Worm (Caenorhabditis elegans): ENCODE data around the gene tbh-1.

The tbh-1 gene

DNA sequence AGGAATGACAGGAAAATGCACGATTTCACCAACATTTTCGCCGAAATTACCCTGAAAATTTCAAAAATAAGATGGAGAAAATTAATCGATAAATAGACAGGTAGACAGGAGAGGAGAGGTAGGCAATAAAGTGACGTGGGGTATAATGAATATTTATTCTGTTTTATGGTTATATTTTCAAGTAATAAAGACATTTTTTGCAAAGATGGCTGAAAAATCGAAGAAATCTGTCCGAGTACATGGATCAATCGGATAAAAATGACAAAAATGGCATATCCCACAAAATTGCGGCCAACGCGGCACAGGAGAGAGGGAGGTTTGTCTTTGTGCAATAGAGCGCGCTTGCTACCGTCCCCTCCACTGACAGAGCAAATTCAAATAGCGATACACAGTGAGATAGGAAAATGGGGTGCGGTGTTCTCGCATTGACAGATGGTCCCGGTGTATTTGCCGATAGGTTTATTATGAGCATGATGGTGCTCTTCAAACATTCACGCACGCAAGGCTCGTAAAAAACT, 3.2 kb upstream of the tbh-1 start, which contains the start of gene zipt-7.2:
TSS of gene zipt-7.2 (minus strand) at position 51 of the 518 bp plus-strand sequence.
- TF ChIP-seq unc-62 (GFP tag; optimal IDR thresholded peaks at IDR 0.05), result no peak

DNA sequence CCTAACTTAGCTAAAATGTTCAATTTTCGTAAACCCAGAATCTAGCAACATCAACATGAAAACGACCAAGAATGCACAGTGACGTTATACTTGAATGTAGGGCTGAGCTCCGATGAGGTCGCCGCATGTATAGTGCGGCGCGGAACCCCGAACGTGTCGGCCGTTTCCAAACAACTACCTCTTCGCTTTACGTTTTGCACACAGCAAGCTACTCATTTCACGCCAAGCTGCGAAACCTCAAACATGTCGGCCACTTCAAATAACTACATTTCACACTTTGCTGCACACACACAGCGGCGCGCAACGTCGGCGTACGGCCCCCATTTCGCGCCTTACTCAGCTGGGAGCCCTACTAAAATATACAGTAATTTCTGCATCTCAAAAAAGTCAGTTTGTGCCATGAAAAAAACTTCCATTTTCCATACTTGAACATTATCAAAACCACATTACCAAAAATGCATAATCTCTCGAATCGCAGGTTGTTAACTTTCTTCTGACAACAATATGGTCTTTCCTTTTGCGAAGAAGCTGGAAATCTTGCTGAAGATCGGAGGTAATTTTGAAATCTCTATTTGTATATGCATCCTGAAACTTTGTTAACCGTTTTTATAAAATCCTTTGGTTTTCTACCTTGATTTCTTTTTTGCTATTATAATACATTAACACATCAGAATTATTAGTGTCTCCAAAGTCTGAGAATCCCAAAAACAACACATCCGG, 2.1 kb downstream of the tbh-1 start, which contains the start of gene H13N06.7:
TSS of gene H13N06.7 (plus strand) at position 670 of the 720 bp plus-strand sequence.
- no peak for TF ChIP-seq unc-62 (GFP tag; optimal IDR thresholded peaks at IDR 0.05)

DNA sequence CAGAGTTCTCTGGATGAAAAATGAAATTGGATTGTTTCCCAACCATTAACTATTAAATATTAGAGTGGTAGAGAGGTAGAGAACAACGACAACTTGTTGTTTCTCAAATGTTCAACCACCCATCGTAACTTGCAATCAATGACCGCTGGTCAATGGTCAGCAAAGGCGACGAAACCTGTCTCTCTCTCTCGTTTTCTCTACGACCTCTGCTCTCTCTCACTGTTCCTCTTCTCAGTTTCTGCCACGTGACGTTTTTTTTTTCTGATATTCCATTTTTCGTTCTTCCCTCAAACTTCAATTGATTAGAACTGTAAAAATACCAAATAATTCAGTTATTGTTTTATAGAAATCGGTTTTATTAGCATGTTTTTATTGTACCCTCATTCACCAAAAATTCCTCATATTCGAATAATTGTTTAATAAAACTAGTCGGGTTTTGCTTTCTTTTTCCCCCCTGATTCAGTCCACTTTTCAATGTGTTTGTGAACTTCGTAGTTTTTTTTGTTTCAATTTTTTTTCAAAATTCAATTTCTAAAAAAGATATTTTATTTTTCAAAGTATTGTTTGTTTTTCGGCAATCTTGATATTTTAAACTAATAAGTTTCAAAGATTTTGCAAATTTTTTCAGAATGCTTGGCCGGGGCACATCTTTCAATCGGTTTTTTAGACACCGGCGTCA, 7.6 kb downstream of the tbh-1 start, which contains the start of gene suox-1:
TSS of gene suox-1 (plus strand) at position 629 of the 679 bp plus-strand sequence.
- no peak for TF ChIP-seq unc-62 (GFP tag; optimal IDR thresholded peaks at IDR 0.05)

DNA sequence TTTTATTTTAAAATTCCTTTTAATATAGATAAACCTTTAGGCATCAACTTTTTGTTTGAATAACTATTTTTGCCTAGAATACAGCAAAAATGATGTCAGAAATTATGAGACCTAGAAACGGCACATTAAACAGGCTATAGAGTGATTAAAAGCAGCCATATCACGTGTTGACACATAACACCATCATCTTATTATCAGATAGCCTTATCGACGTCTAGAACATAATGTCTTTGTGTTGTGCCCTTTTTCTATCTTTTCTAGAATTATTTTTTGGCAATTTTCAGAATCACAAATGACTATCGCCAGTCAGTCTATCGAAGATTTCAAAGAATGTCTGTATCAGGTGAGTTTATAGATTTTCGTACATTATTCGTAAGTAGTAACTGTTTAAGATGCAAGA, 10.5 kb downstream of the tbh-1 start:
- TF ChIP-seq unc-62 (GFP tag; optimal IDR thresholded peaks at IDR 0.05), result no peak

DNA sequence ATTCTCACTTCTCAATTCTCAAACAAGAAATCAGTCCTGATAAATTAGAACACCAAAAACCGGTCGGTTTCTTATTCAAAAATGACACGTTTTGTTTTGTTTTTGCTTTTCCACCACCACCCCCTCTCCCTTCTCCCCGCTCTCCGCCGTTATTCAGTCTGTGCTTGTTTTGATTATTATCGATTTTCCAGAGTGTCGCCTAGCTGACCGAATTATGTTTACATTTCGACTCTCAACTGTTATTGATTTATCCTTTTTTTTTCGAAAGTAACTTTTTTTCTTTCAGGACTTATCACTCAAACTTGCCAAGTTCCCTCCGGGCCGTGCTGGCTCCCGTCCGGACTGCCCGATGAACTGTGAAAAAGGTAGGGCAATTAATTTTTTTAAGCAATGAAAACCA, 11.4 kb downstream of the tbh-1 start, which contains the start of gene gob-1:
TSS of gene gob-1 (plus strand) at position 281 of the 400 bp plus-strand sequence.
- TF ChIP-seq unc-62 (GFP tag; optimal IDR thresholded peaks at IDR 0.05), result no peak

DNA sequence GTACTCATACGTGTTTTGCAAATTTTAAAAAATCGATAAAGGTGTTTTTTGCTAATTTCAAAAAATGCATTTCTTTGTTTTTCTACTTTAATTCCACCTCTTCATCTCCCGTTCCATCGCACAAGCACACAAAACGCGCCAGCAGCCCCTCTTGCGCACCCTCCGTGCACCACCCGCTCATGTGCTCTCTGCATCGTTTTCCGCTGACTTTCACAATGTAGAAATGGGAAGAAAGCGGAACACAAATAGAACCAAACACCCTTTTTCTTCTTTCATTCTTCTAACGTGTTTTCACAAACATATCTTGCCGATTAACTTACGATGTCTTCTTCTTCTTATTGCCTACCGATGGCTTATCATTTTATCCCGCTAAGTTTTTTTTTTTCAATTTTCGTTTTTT, 11.9 kb downstream of the tbh-1 start:
- TF ChIP-seq unc-62 (GFP tag; optimal IDR thresholded peaks at IDR 0.05), result no peak

DNA sequence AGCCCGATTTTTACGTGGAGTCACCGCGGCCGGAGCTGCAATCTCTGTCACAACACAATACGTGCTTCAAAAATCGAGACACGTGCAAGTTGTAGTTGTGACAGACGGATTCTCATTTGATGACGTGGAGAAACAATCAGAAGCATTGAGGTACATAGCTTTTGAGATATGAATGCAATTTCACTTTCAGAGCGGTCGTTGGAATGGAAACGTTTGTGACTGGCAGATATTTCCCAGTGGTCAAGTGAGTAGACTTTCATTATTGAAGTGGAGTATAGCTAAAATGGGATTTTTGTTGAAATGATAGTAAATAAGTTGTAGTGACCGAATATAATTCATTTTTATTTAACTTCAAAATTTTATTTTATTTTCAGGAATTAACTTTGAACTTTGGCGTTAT, 13.6 kb downstream of the tbh-1 start:
- no peak for TF ChIP-seq unc-62 (GFP tag; optimal IDR thresholded peaks at IDR 0.05)

DNA sequence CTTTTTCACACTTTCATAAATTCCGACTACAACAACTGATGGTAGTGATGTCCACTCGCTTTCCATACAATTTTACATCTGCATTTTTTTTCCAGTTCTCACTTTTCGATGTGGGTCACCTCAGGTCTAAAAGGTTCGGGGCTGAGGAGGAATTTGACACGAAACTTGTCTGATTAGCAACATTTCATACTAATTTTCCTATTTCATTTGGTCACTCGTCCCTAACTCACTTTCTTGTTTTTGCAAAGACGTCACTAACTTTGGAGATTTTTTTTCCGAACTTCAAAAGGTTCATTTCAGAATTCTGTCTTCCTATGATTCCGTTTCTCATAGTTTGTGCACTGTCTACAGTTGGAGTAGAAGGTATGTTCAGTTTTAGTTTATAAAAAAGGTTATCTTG, 16.9 kb downstream of the tbh-1 start, which contains the start of gene H13N06.2:
TSS of gene H13N06.2 (plus strand) at position 301 of the 400 bp plus-strand sequence.
- TF ChIP-seq unc-62 (GFP tag; optimal IDR thresholded peaks at IDR 0.05), result no peak

DNA sequence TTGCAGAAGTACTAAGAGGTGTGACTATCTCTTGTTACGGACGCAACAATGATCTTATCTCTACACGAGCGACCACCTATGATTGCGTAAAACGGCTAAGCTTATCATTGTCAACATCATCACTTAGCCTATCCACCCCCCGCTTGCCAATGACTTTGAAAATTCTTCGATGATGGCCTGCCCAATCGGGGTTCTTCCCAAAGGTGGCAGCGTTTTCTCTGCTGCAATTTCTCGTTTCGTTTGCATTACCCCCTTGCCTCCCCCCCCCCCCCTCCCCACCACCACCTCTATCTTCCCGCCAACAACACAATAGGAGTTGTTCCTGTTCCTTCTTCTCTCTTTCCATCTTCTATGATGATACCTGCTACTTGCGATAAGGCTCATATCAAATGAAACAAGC, 17.5 kb downstream of the tbh-1 start:
- TF ChIP-seq unc-62 (GFP tag; optimal IDR thresholded peaks at IDR 0.05), result no peak

DNA sequence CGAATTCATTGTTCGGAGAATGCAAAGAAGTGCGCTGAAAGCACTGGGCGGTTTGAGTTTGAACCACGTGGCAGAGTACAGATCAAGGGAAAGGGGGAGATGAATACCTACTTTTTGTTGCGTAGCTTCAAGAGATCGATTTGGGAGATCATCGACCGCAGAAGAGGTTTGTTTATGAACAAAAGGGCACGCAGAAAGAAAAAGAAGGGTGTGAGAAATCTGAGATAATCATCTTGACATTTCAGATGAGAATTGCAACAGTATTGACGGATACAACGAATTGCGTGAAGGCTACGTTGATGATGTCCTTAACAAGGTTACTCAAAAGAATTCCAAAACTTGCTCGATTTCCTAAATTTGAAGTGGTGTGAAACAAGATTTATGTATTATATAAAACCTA, 19.4 kb downstream of the tbh-1 start:
- TF ChIP-seq unc-62 (GFP tag; optimal IDR thresholded peaks at IDR 0.05), result no peak

DNA sequence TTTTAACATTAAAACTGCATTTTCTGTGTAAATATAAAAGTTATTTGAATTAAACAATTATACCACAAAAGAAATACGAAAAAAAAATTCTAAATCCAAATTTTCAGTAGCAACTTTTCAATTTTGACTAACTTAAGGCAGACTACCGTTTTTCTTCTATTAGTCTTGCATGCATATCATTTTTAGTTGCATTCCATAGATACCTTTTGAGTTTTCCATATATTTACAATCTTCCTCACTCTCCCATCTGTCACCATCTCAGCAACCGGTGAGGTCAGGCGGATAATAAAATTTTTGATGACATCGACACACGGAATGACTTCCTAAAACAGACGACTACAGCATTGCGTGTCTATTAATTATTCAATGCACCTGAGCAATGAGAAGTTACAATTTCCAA, 26.0 kb downstream of the tbh-1 start, which contains the start of gene gcy-36:
TSS of gene gcy-36 (plus strand) at position 301 of the 400 bp plus-strand sequence.
- TF ChIP-seq unc-62 (GFP tag; optimal IDR thresholded peaks at IDR 0.05), result no peak

DNA sequence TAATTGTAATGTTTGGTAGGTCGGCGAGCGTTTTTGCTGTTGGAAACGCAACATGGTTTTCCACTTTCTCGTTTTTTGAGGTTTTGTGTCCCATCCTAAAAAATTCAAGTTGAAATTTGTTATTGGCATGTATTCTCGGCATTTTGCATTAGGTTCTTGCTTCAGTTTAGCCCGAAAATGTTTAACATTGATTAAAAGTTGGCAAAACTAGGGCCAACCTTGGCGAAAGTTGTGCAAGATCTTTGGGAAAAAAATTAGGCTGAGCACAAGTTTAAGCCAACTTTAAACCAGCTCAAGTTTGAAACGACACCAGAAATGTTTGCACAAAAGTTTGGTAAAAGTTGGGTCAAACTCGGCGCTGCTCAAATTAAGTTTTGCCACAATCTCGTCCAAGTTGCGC, 27.4 kb downstream of the tbh-1 start, which contains the start of gene exc-1:
TSS of gene exc-1 (minus strand) at position 101 of the 400 bp plus-strand sequence.
- no peak for TF ChIP-seq unc-62 (GFP tag; optimal IDR thresholded peaks at IDR 0.05)

DNA sequence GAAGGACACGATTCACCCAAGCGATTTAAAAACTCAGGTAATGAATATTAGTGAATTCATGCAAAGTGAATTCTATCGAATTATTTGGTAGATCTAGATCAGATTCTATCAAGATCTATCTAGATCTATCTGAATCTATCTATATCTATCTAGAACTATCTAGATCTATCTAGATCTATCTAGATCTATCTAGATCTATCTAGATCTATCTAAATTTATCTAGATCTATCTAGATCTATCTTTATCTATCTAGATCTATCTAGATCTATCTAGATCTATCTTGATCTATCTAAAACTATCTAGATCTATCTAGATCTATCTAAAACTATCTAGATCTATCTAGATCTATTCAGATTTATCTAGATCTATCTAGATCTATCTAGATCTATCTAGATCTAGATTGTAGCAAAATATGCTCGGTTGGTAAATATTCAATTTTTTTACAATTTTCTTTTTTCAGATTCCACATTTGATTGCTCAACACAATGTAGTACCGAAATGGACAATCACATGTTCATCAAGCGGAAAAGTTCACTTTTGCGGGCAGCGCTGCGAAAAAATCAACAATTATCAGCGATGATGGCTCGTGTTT, 34.6 kb downstream of the tbh-1 start:
- no peak for TF ChIP-seq unc-62 (GFP tag; optimal IDR thresholded peaks at IDR 0.05)

DNA sequence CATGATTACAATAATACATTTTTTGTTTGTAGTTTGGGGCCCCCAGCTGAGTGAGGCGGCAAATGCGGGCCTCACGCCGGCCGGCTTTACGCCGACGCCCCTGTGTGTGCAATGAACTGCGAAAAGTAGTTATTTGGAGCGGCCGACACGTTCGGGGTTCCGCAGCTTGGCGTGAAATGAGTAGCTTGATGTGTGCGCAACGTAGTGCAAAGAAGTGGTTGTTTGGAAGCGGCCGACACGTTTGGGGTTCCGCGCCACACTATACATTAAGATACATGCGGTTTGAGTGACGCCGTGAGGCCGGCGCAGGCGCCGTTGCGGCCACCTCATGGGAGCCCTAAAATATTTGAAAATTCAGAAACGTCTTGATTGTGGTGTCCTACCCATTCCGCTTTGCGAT, 36.0 kb downstream of the tbh-1 start:
- TF ChIP-seq unc-62 (GFP tag; optimal IDR thresholded peaks at IDR 0.05), result no peak

DNA sequence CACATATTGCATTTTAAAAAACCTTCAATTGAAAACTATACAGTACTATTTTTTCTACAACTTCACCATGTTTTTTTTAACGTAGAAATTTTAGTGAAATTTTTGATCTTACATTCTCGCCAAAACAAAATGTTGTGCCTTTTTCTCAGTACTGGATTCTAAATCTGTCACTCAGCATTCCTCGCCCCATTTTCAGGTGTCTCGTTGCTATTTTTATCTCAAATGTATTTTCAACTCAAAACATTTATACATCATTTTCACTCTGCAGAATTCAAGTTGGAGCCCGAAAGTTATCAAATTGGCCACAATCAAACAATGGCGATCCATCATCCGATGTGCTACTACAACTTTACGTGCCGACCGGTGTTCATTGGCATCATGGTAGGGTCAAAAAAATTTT, 38.7 kb downstream of the tbh-1 start, which contains the start of gene sprr-1:
TSS of gene sprr-1 (plus strand) at position 269 of the 400 bp plus-strand sequence.
- no peak for TF ChIP-seq unc-62 (GFP tag; optimal IDR thresholded peaks at IDR 0.05)

DNA sequence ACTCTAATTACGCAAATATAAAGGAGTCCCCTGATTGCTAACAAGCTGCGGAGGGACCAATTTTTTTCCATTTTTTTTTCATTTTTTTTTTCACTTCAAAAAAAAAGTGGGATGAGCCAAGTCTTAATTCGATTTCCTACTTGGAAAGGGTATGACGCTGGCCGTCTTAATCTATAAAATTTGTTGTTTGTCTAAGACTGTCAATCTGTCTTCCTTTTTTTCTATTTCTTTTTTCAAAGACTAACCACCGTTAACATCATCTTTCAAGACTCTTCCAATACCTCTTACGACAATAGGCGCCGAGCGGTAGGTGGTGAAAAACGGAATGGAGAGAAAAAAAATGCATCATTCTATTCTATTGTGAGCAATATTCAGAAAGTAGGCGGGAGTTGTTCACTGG, 39.6 kb downstream of the tbh-1 start:
- TF ChIP-seq unc-62 (GFP tag; optimal IDR thresholded peaks at IDR 0.05), result no peak
